Fruit fly (Drosophila melanogaster) whole organism, embryonic: ENCODE measurements around the gene Snx3.

Source experiments
- ATbp ChIP-seq: fragments of 200-800 bp; sonication (Bioruptor generic); optimal IDR thresholded peaks from 2 replicates; lab custom pipeline; 2017; ENCODE audit warnings: missing biosample characterization, mild to moderate bottlenecking, missing genetic modification characterization, missing genetic modification reagents
- Aef1 ChIP-seq: fragments of 200-800 bp; sonication (Bioruptor generic); IDR thresholded peaks from 3 replicates; pipeline ENCODE4 v1.3.6; 2022; ENCODE audit warnings: missing biosample characterization, missing genetic modification characterization
- B-H1 ChIP-seq: fragments of 200-800 bp; sonication (Bioruptor generic); IDR thresholded peaks from 3 replicates; pipeline ENCODE4 v1.3.6; 2022; ENCODE audit warnings: missing biosample characterization, missing genetic modification characterization
- CG10321 ChIP-seq: fragments of 200-800 bp; sonication (Bioruptor generic); IDR thresholded peaks from 2 replicates; pipeline ENCODE4 v1.3.6; 2022; ENCODE audit warnings: missing biosample characterization, missing genetic modification characterization
- CG11456 ChIP-seq: fragments of 200-800 bp; sonication (Bioruptor generic); IDR thresholded peaks from 3 replicates; pipeline ENCODE4 v1.3.6; 2022; ENCODE audit warnings: missing biosample characterization, missing genetic modification characterization
- CG11504 ChIP-seq: fragments of 200-800 bp; sonication (Bioruptor generic); optimal IDR thresholded peaks from 3 replicates; lab custom pipeline; 2019; ENCODE audit warnings: missing biosample characterization, mild to moderate bottlenecking, missing genetic modification characterization, moderate library complexity
- CG12236 ChIP-seq: fragments of 200-800 bp; sonication (Bioruptor generic); optimal IDR thresholded peaks from 2 replicates; lab custom pipeline; 2016; ENCODE audit warnings: missing biosample characterization, missing genetic modification characterization
- CG12391 ChIP-seq: fragments of 200-800 bp; sonication (Bioruptor generic); optimal IDR thresholded peaks from 3 replicates; lab custom pipeline; 2018; ENCODE audit warnings: missing biosample characterization, mild to moderate bottlenecking, missing genetic modification characterization, moderate library complexity
- CG13287 ChIP-seq: fragments of 200-800 bp; sonication (Bioruptor generic); IDR thresholded peaks from 2 replicates; pipeline ENCODE4 v1.3.6; 2022; ENCODE audit warnings: missing biosample characterization, missing genetic modification characterization; ENCODE audit not compliant: partially characterized antibody
- CG13424 ChIP-seq: fragments of 200-800 bp; sonication (Bioruptor generic); optimal IDR thresholded peaks from 2 replicates; lab custom pipeline; 2019; ENCODE audit warnings: missing biosample characterization, mild to moderate bottlenecking, missing genetic modification characterization, moderate library complexity
- CG14014 ChIP-seq: fragments of 200-800 bp; sonication (Bioruptor generic); IDR thresholded peaks from 2 replicates; pipeline ENCODE4 v1.3.6; 2022; ENCODE audit warnings: missing biosample characterization, missing genetic modification characterization
- CG16779 ChIP-seq: fragments of 200-800 bp; sonication (Bioruptor generic); IDR thresholded peaks from 2 replicates; pipeline ENCODE4 v1.3.6; 2022; ENCODE audit warnings: missing biosample characterization, missing genetic modification characterization
- CG17359 ChIP-seq: fragments of 200-800 bp; sonication (Bioruptor generic); optimal IDR thresholded peaks from 3 replicates; lab custom pipeline; 2018; ENCODE audit warnings: missing biosample characterization, mild to moderate bottlenecking, missing genetic modification characterization, moderate library complexity
- CG30020 ChIP-seq: fragments of 200-800 bp; optimal IDR thresholded peaks from 2 replicates; lab custom pipeline; 2019; ENCODE audit warnings: missing biosample characterization, mild to moderate bottlenecking, missing genetic modification characterization, moderate library complexity
- CG4404 ChIP-seq: fragments of 200-800 bp; sonication (Bioruptor generic); IDR thresholded peaks from 2 replicates; pipeline ENCODE4 v1.3.6; 2022; ENCODE audit warnings: missing biosample characterization, missing genetic modification characterization
- CG5953 ChIP-seq: fragments of 200-800 bp; sonication (Bioruptor generic); IDR thresholded peaks from 2 replicates; pipeline ENCODE4 v1.3.6; 2022; ENCODE audit warnings: missing biosample characterization, missing genetic modification characterization
- CG6175 ChIP-seq: fragments of 200-800 bp; sonication (Bioruptor generic); IDR thresholded peaks from 3 replicates; pipeline ENCODE4 v1.3.6; 2022; ENCODE audit warnings: missing biosample characterization, missing genetic modification characterization
- CG6689 ChIP-seq: fragments of 200-800 bp; sonication (Bioruptor generic); IDR thresholded peaks from 2 replicates; pipeline ENCODE4 v1.3.6; 2022; ENCODE audit warnings: missing biosample characterization, missing genetic modification characterization
- CG7271 ChIP-seq: fragments of 200-800 bp; sonication (Bioruptor generic); optimal IDR thresholded peaks from 2 replicates; lab custom pipeline; 2018; ENCODE audit warnings: missing biosample characterization, mild to moderate bottlenecking, missing genetic modification characterization, moderate library complexity
- CG7357 ChIP-seq: fragments of 200-800 bp; sonication (Bioruptor generic); IDR thresholded peaks from 3 replicates; pipeline ENCODE4 v1.3.6; 2022; ENCODE audit warnings: missing biosample characterization, missing genetic modification characterization
- CG7839 ChIP-seq: fragments of 200-800 bp; sonication (Bioruptor generic); optimal IDR thresholded peaks from 3 replicates; lab custom pipeline; 2018; ENCODE audit warnings: missing biosample characterization, mild to moderate bottlenecking, missing genetic modification characterization, moderate library complexity
- CG7963 ChIP-seq: fragments of 200-800 bp; sonication (Bioruptor generic); IDR thresholded peaks from 3 replicates; pipeline ENCODE4 v1.3.6; 2022; ENCODE audit warnings: missing biosample characterization, missing genetic modification characterization; ENCODE audit not compliant: partially characterized antibody
- CG8359 ChIP-seq: fragments of 200-800 bp; sonication (Bioruptor generic); optimal IDR thresholded peaks from 2 replicates; lab custom pipeline; 2017; ENCODE audit warnings: missing biosample characterization, mild to moderate bottlenecking, missing genetic modification characterization, borderline replicate concordance
- CG8765 ChIP-seq: fragments of 200-800 bp; sonication (Bioruptor generic); IDR thresholded peaks from 2 replicates; pipeline ENCODE4 v1.3.6; 2022; ENCODE audit warnings: missing biosample characterization, missing genetic modification characterization
- Chrac-16 ChIP-seq: fragments of 200-800 bp; sonication (Bioruptor generic); optimal IDR thresholded peaks from 3 replicates; lab custom pipeline; 2016; ENCODE audit warnings: missing biosample characterization, missing genetic modification characterization
- D19A ChIP-seq: fragments of 200-800 bp; optimal IDR thresholded peaks from 3 replicates; lab custom pipeline; 2019; ENCODE audit warnings: missing biosample characterization, mild to moderate bottlenecking, missing genetic modification characterization, moderate library complexity
- GATAe ChIP-seq: fragments of 200-800 bp; sonication (Bioruptor generic); conservative IDR thresholded peaks from 2 replicates; pipeline ENCODE4 v1.3.6; 2022; ENCODE audit warnings: missing biosample characterization, missing genetic modification characterization
- HLH4C ChIP-seq: fragments of 200-800 bp; sonication (Bioruptor generic); IDR thresholded peaks from 3 replicates; pipeline ENCODE4 v1.3.6; 2022; ENCODE audit warnings: missing biosample characterization, missing genetic modification characterization; ENCODE audit not compliant: partially characterized antibody
- HLH54F ChIP-seq: fragments of 200-800 bp; sonication (Bioruptor generic); optimal IDR thresholded peaks from 3 replicates; lab custom pipeline; 2016; ENCODE audit warnings: missing biosample characterization, missing genetic modification characterization
- Hr78 ChIP-seq, 2 experiments: fragments of 200-800 bp in 1 of 2; fragments of >200 bp in 1 of 2; sonication (Bioruptor generic) in 1 of 2; optimal IDR thresholded peaks; 2 replicates each; lab custom pipeline; 2017 to 2019; ENCODE audit warnings: missing biosample characterization in 2 of 2, missing genetic modification characterization in 2 of 2, mild to moderate bottlenecking in 1 of 2, moderate library complexity in 1 of 2
- MBD-R2 ChIP-seq: fragments of 200-800 bp; sonication (Bioruptor generic); IDR thresholded peaks from 2 replicates; pipeline ENCODE4 v1.3.6; 2022; ENCODE audit warnings: missing biosample characterization, missing genetic modification characterization
- Sin3A ChIP-seq: fragments of >200 bp; optimal IDR thresholded peaks from 2 replicates; lab custom pipeline; 2018
- Taf1 ChIP-seq: fragments of 200-800 bp; sonication (Bioruptor generic); IDR thresholded peaks from 2 replicates; pipeline ENCODE4 v1.3.6; 2022; ENCODE audit warnings: missing biosample characterization, missing genetic modification characterization
- bcd ChIP-seq: fragments of 200-800 bp; sonication (Bioruptor generic); optimal IDR thresholded peaks from 2 replicates; lab custom pipeline; 2017; ENCODE audit warnings: missing biosample characterization, mild to moderate bottlenecking, missing genetic modification characterization
- crc ChIP-seq: fragments of 200-800 bp; sonication (Bioruptor generic); optimal IDR thresholded peaks from 2 replicates; lab custom pipeline; 2016; ENCODE audit warnings: missing biosample characterization, missing genetic modification characterization
- croc ChIP-seq: fragments of 200-800 bp; sonication (Bioruptor generic); conservative IDR thresholded peaks from 3 replicates; pipeline ENCODE4 v1.3.6; 2022; ENCODE audit warnings: missing biosample characterization, missing genetic modification characterization
- dmrt99B ChIP-seq: fragments of 200-800 bp; sonication (Bioruptor generic); optimal IDR thresholded peaks from 2 replicates; lab custom pipeline; 2018; ENCODE audit warnings: missing biosample characterization, mild to moderate bottlenecking, missing genetic modification characterization, moderate library complexity
- en ChIP-seq: fragments of 200-800 bp; sonication (Bioruptor generic); optimal IDR thresholded peaks from 2 replicates; lab custom pipeline; 2016; ENCODE audit warnings: missing biosample characterization, missing genetic modification characterization
- eve ChIP-seq, 2 experiments: fragments of >200 bp; optimal IDR thresholded peaks; 2 replicates each; lab custom pipeline; 2017; ENCODE audit warnings: missing biosample characterization in 2 of 2, missing genetic modification characterization in 2 of 2
- ftz-f1 ChIP-seq: fragments of 200-800 bp; sonication (Bioruptor generic); optimal IDR thresholded peaks from 2 replicates; lab custom pipeline; 2016; ENCODE audit warnings: missing biosample characterization, missing genetic modification characterization
- jing ChIP-seq: fragments of 200-800 bp; sonication (Bioruptor generic); optimal IDR thresholded peaks from 2 replicates; lab custom pipeline; 2018; ENCODE audit warnings: missing biosample characterization, mild to moderate bottlenecking, missing genetic modification characterization
- prd ChIP-seq, 3 experiments: fragments of >200 bp in 2 of 3; fragments of 200-800 bp in 1 of 3; sonication (Bioruptor generic) in 1 of 3; optimal IDR thresholded peaks in 2 of 3; IDR thresholded peaks in 1 of 3; 2 replicates in 2 of 3; 3 replicates in 1 of 3; pipeline versions ENCODE4 v1.3.6 to Lab custom; 2017 to 2022; ENCODE audit warnings: missing biosample characterization in 1 of 3, missing genetic modification characterization in 1 of 3
- row ChIP-seq: fragments of 200-800 bp; sonication (Bioruptor generic); IDR thresholded peaks from 3 replicates; pipeline ENCODE4 v1.3.6; 2022; ENCODE audit warnings: missing biosample characterization, missing genetic modification characterization
- run ChIP-seq: fragments of 200-800 bp; sonication (Bioruptor generic); optimal IDR thresholded peaks from 3 replicates; lab custom pipeline; 2018; ENCODE audit warnings: missing biosample characterization, mild to moderate bottlenecking, missing genetic modification characterization
- sens ChIP-seq: fragments of 200-800 bp; sonication (Bioruptor generic); peaks from one replicate; lab custom pipeline; 2016; ENCODE audit warnings: missing biosample characterization, missing genetic modification characterization
- tgo ChIP-seq: fragments of 200-800 bp; sonication (Bioruptor generic); IDR thresholded peaks from 3 replicates; pipeline ENCODE4 v1.3.6; 2022; ENCODE audit warnings: missing biosample characterization, missing genetic modification characterization
- tup ChIP-seq: fragments of 200-800 bp; sonication (Bioruptor generic); optimal IDR thresholded peaks from 2 replicates; lab custom pipeline; 2016; ENCODE audit warnings: missing biosample characterization, mild to moderate bottlenecking, missing genetic modification characterization, moderate library complexity
- unpg ChIP-seq: fragments of 200-800 bp; sonication (Bioruptor generic); optimal IDR thresholded peaks from 3 replicates; lab custom pipeline; 2018; ENCODE audit warnings: missing biosample characterization, mild to moderate bottlenecking, missing genetic modification characterization, moderate library complexity
- vnd ChIP-seq: fragments of 200-800 bp; sonication (Bioruptor generic); IDR thresholded peaks from 3 replicates; pipeline ENCODE4 v1.3.6; 2022; ENCODE audit warnings: missing biosample characterization, missing genetic modification characterization; ENCODE audit not compliant: partially characterized antibody
- zfh2 ChIP-seq: fragments of 200-800 bp; sonication (Bioruptor generic); optimal IDR thresholded peaks from 2 replicates; lab custom pipeline; 2016; ENCODE audit warnings: missing biosample characterization, missing genetic modification characterization

The Snx3 gene

dm6 chr3R:12644621-12645310, 16.9 kb downstream of the Snx3 start (continued):
- TF ChIP-seq en (GFP tag; lab: Kevin White, UChicago), result no peak
- no peak for TF ChIP-seq CG14014 (GFP tag; lab: Robert Waterston, UW)
- no peak for TF ChIP-seq CG5953
- TF ChIP-seq CG13424 (tag; lab: Kevin White, UChicago), result peak; percentile 15
- TF ChIP-seq tgo (GFP tag; lab: Robert Waterston, UW), result no peak; the same call in 2 of the 3 replicates
- TF ChIP-seq Aef1 (GFP tag; lab: Robert Waterston, UW), result no peak
- TF ChIP-seq vnd (GFP tag; lab: Robert Waterston, UW), result no peak
- no peak for TF ChIP-seq eve (GFP tag; optimal IDR thresholded peaks at IDR 0.05; lab: Kevin White, UChicago)
- peak; percentile 43 for TF ChIP-seq row (GFP tag; lab: Robert Waterston, UW)
- no peak for TF ChIP-seq prd (optimal IDR thresholded peaks at IDR 0.05; lab: Kevin White, UChicago)
- TF ChIP-seq prd (GFP tag; IDR thresholded peaks at IDR 0.05; lab: Robert Waterston, UW), result peak; percentile 6; the same call in 1 of the 3 replicates
- TF ChIP-seq CG11504, result peak; percentile 46
- peak; percentile 5 for TF ChIP-seq CG12391 (tag; lab: Kevin White, UChicago)
- TF ChIP-seq CG7271, result no peak
- TF ChIP-seq CG8359 (GFP tag; lab: Kevin White, UChicago), result no peak
- no peak for TF ChIP-seq CG16779
- TF ChIP-seq CG12236 (GFP tag; lab: Kevin White, UChicago), result no peak
- no peak for TF ChIP-seq Sin3A (lab: Kevin White, UChicago)
- TF ChIP-seq dmrt99B (tag; lab: Kevin White, UChicago), result peak; percentile 32
- TF ChIP-seq sens (GFP tag; lab: Kevin White, UChicago), result peak; percentile 79
- no peak for TF ChIP-seq B-H1 (GFP tag; lab: Robert Waterston, UW)
- peak; percentile 33 for TF ChIP-seq CG17359 (tag; lab: Kevin White, UChicago)
- no peak for TF ChIP-seq tup (GFP tag; lab: Kevin White, UChicago)
- no peak for TF ChIP-seq CG10321
- peak; percentile 96 for TF ChIP-seq D19A (tag; lab: Kevin White, UChicago)
- TF ChIP-seq ATbp (GFP tag; lab: Kevin White, UChicago), result peak; percentile 43
- peak; percentile 25 for TF ChIP-seq CG7839 (tag; lab: Kevin White, UChicago)
- no peak for TF ChIP-seq CG13287
- TF ChIP-seq ftz-f1, result no peak
- no peak for TF ChIP-seq HLH4C (GFP tag; lab: Robert Waterston, UW)
- TF ChIP-seq MBD-R2, result no peak
- peak; percentile 18 for TF ChIP-seq unpg (GFP tag; lab: Kevin White, UChicago)
- TF ChIP-seq bcd (GFP tag; lab: Kevin White, UChicago), result no peak
- no peak for TF ChIP-seq CG6689
- no peak for TF ChIP-seq croc
- TF ChIP-seq zfh2 (GFP tag; lab: Kevin White, UChicago), result no peak
- peak in 1 of 2 experiments; percentile 80 for TF ChIP-seq Hr78 (GFP tag; optimal IDR thresholded peaks at IDR 0.05; lab: Kevin White, UChicago)
- no peak for TF ChIP-seq Chrac-16 (GFP tag; lab: Kevin White, UChicago)
- no peak for TF ChIP-seq CG8765 (GFP tag; lab: Robert Waterston, UW)
- no peak for TF ChIP-seq crc (GFP tag; lab: Kevin White, UChicago)
- TF ChIP-seq Taf1 (GFP tag; lab: Robert Waterston, UW), result no peak
- TF ChIP-seq GATAe (GFP tag; lab: Robert Waterston, UW), result no peak
- TF ChIP-seq HLH54F (GFP tag; lab: Kevin White, UChicago), result no peak
- TF ChIP-seq run, result peak; percentile 65
- no peak for TF ChIP-seq CG6175 (GFP tag; lab: Robert Waterston, UW)
- no peak for TF ChIP-seq CG7357 (GFP tag; lab: Robert Waterston, UW)
- no peak for TF ChIP-seq CG11456
- TF ChIP-seq jing (GFP tag; lab: Kevin White, UChicago), result peak; percentile 26
- TF ChIP-seq CG7963 (GFP tag; lab: Robert Waterston, UW), result no peak
- TF ChIP-seq CG30020 (tag; lab: Kevin White, UChicago), result no peak
- TF ChIP-seq CG4404, result no peak
